Worm (Caenorhabditis elegans) whole organism, young adult: ENCODE measurements around the gene gen-1.

Experiments
- B0019.2 ChIP-seq: fragments of 200-800 bp; sonication (Bioruptor generic); conservative IDR thresholded peaks from 2 replicates; pipeline ENCODE4 v1.3.6; 2022; ENCODE audit warnings: missing genetic modification reagents, missing genetic modification characterization, missing compliant biosample characterization
- B0261.1 ChIP-seq: sonication (generic microtip); optimal IDR thresholded peaks from 2 replicates; lab custom pipeline; 2016; ENCODE audit warnings: mild to moderate bottlenecking, missing genetic modification characterization, moderate library complexity, missing compliant biosample characterization
- D2030.7 ChIP-seq: fragments of 200-800 bp; sonication (Bioruptor generic); IDR thresholded peaks from 2 replicates; pipeline ENCODE4 v1.3.6; 2022; ENCODE audit warnings: missing genetic modification reagents, missing genetic modification characterization, missing compliant biosample characterization
- F33H1.4 ChIP-seq: fragments of 200-800 bp; sonication (Bioruptor generic); IDR thresholded peaks from 2 replicates; pipeline ENCODE4 v1.3.6; 2022; ENCODE audit warnings: missing genetic modification reagents, missing genetic modification characterization, missing compliant biosample characterization
- F39B2.1 ChIP-seq: fragments of 200-800 bp; sonication (Bioruptor generic); IDR thresholded peaks from 2 replicates; pipeline ENCODE4 v1.3.6; 2022; ENCODE audit warnings: missing genetic modification reagents, missing genetic modification characterization, missing compliant biosample characterization
- F49E8.2 ChIP-seq: sonication (generic microtip); optimal IDR thresholded peaks from 3 replicates; lab custom pipeline; 2017; ENCODE audit warnings: missing genetic modification characterization, mild to moderate bottlenecking, missing compliant biosample characterization, antibody characterized with exemption, moderate library complexity; ENCODE audit not compliant: insufficient read depth
- T07F8.4 ChIP-seq: sonication (generic microtip); optimal IDR thresholded peaks from 2 replicates; lab custom pipeline; 2016; ENCODE audit warnings: mild to moderate bottlenecking, missing genetic modification characterization, moderate library complexity, missing compliant biosample characterization
- T26A5.8 ChIP-seq: sonication (generic microtip); optimal IDR thresholded peaks from 2 replicates; lab custom pipeline; 2016; ENCODE audit warnings: missing genetic modification characterization, missing compliant biosample characterization
- Y95B8A.8 ChIP-seq: fragments of 200-800 bp; sonication (Bioruptor generic); IDR thresholded peaks from 2 replicates; pipeline ENCODE4 v1.3.6; 2022; ENCODE audit warnings: missing genetic modification reagents, missing genetic modification characterization, missing compliant biosample characterization
- ama-1 ChIP-seq, 3 experiments: fragments of 150-350 bp in 1 of 3; sonication (generic microtip) in 2 of 3; optimal IDR thresholded peaks; 2 replicates each; lab custom pipeline; 2014 to 2018; ENCODE audit warnings: missing biosample characterization in 2 of 3, missing genetic modification characterization in 2 of 3, missing genetic modification reagents in 2 of 3
- aptf-2 ChIP-seq: fragments of 200-800 bp; sonication (Bioruptor generic); conservative IDR thresholded peaks from 2 replicates; pipeline ENCODE4 v1.3.6; 2022; ENCODE audit warnings: missing genetic modification reagents, missing genetic modification characterization, missing compliant biosample characterization
- atf-7 ChIP-seq: sonication (generic microtip); optimal IDR thresholded peaks from 2 replicates; lab custom pipeline; 2017; ENCODE audit warnings: mild to moderate bottlenecking, missing genetic modification characterization, missing compliant biosample characterization
- athp-1 ChIP-seq: sonication (generic microtip); optimal IDR thresholded peaks from 2 replicates; lab custom pipeline; 2017; ENCODE audit warnings: mild to moderate bottlenecking, missing genetic modification characterization, missing compliant biosample characterization
- bed-1 ChIP-seq: fragments of 200-800 bp; sonication (Bioruptor generic); IDR thresholded peaks from 2 replicates; pipeline ENCODE4 v1.3.6; 2022; ENCODE audit warnings: missing genetic modification reagents, missing genetic modification characterization, missing compliant biosample characterization
- ccch-3 ChIP-seq: fragments of 200-800 bp; sonication (Bioruptor generic); optimal IDR thresholded peaks from 2 replicates; lab custom pipeline; 2018; ENCODE audit warnings: mild to moderate bottlenecking, missing genetic modification characterization, missing compliant biosample characterization
- ceh-100 ChIP-seq: fragments of 200-800 bp; sonication (Bioruptor generic); IDR thresholded peaks from 2 replicates; pipeline ENCODE4 v1.3.6; 2022; ENCODE audit warnings: missing genetic modification reagents, missing genetic modification characterization, missing compliant biosample characterization
- ceh-40 ChIP-seq: fragments of 200-800 bp; sonication (Bioruptor generic); IDR thresholded peaks from 2 replicates; pipeline ENCODE4 v1.3.6; 2022; ENCODE audit warnings: missing genetic modification characterization, missing compliant biosample characterization
- ceh-58 ChIP-seq: fragments of 200-800 bp; sonication (Bioruptor generic); IDR thresholded peaks from 2 replicates; pipeline ENCODE4 v1.3.6; 2022; ENCODE audit warnings: missing genetic modification characterization, missing compliant biosample characterization
- chd-7 ChIP-seq: sonication (generic microtip); optimal IDR thresholded peaks from 2 replicates; lab custom pipeline; 2016; ENCODE audit warnings: mild to moderate bottlenecking, missing genetic modification characterization, moderate library complexity, missing compliant biosample characterization
- die-1 ChIP-seq: sonication (generic microtip); optimal IDR thresholded peaks from 2 replicates; lab custom pipeline; 2016; ENCODE audit warnings: missing genotype, mild to moderate bottlenecking, missing genetic modification characterization, missing compliant biosample characterization
- dox-1 ChIP-seq: fragments of 200-800 bp; sonication (Bioruptor generic); IDR thresholded peaks from 2 replicates; pipeline ENCODE4 v1.3.6; 2022; ENCODE audit warnings: missing genetic modification reagents, missing genetic modification characterization, missing compliant biosample characterization
- dpff-1 ChIP-seq: sonication (generic microtip); optimal IDR thresholded peaks from 2 replicates; lab custom pipeline; 2017; ENCODE audit warnings: mild to moderate bottlenecking, missing genetic modification characterization, missing compliant biosample characterization
- dpl-1 ChIP-seq: fragments of 150-350 bp; optimal IDR thresholded peaks from 2 replicates; lab custom pipeline; 2014; ENCODE audit warnings: missing biosample characterization, missing genetic modification reagents, missing genetic modification characterization
- fkh-3 ChIP-seq: sonication (generic microtip); optimal IDR thresholded peaks from 2 replicates; lab custom pipeline; 2016; ENCODE audit warnings: mild to moderate bottlenecking, missing genetic modification characterization, missing compliant biosample characterization
- him-1 ChIP-seq: sonication (generic microtip); optimal IDR thresholded peaks from 2 replicates; lab custom pipeline; 2016; ENCODE audit warnings: missing genotype, missing genetic modification reagents, missing genetic modification characterization, missing compliant biosample characterization
- hsf-1 ChIP-seq: fragments of 200-800 bp; sonication (Bioruptor generic); IDR thresholded peaks from 2 replicates; pipeline ENCODE4 v1.3.6; 2022; ENCODE audit warnings: missing genetic modification reagents, missing genetic modification characterization, missing compliant biosample characterization
- let-607 ChIP-seq, 2 experiments: fragments of 200-800 bp in 1 of 2; sonication (Bioruptor generic) in 1 of 2; sonication (generic microtip) in 1 of 2; optimal IDR thresholded peaks; 2 replicates each; lab custom pipeline; 2016 to 2018; ENCODE audit warnings: mild to moderate bottlenecking in 2 of 2, missing compliant biosample characterization in 2 of 2, missing genetic modification characterization in 2 of 2, moderate library complexity in 2 of 2, missing genotype in 1 of 2
- lin-26 ChIP-seq: fragments of 200-800 bp; sonication (Bioruptor generic); IDR thresholded peaks from 2 replicates; pipeline ENCODE4 v1.3.6; 2022; ENCODE audit warnings: missing genetic modification reagents, missing genetic modification characterization, missing compliant biosample characterization
- lin-54 ChIP-seq: fragments of 200-800 bp; sonication (Bioruptor generic); optimal IDR thresholded peaks from 2 replicates; lab custom pipeline; 2018; ENCODE audit warnings: mild to moderate bottlenecking, missing genetic modification characterization, missing compliant biosample characterization
- lsy-27 ChIP-seq: sonication (generic microtip); optimal IDR thresholded peaks from 2 replicates; lab custom pipeline; 2017; ENCODE audit warnings: missing genetic modification characterization, mild to moderate bottlenecking, missing compliant biosample characterization, antibody characterized with exemption, missing genotype, borderline replicate concordance; ENCODE audit not compliant: insufficient read depth
- madf-10 ChIP-seq: sonication (generic microtip); optimal IDR thresholded peaks from 2 replicates; lab custom pipeline; 2016; ENCODE audit warnings: mild to moderate bottlenecking, missing genetic modification characterization, missing compliant biosample characterization
- mel-28 ChIP-seq: sonication (generic microtip); optimal IDR thresholded peaks from 2 replicates; lab custom pipeline; 2016; ENCODE audit warnings: borderline replicate concordance, mild to moderate bottlenecking, missing genetic modification characterization, missing compliant biosample characterization
- mxl-1 ChIP-seq: sonication (generic microtip); optimal IDR thresholded peaks from 2 replicates; lab custom pipeline; 2016; ENCODE audit warnings: missing genetic modification characterization, missing compliant biosample characterization
- nfyb-1 ChIP-seq: fragments of 200-800 bp; sonication (Bioruptor generic); IDR thresholded peaks from 2 replicates; pipeline ENCODE4 v1.3.6; 2022; ENCODE audit warnings: missing genetic modification reagents, missing genetic modification characterization, missing compliant biosample characterization
- pha-4 ChIP-seq: fragments of 150-350 bp; sonication (generic microtip); optimal IDR thresholded peaks from 2 replicates; lab custom pipeline; 2014; ENCODE audit warnings: missing biosample characterization, missing genetic modification reagents, missing genetic modification characterization
- rec-8 ChIP-seq, 2 experiments: sonication (generic microtip); optimal IDR thresholded peaks; 2 replicates each; lab custom pipeline; 2016; ENCODE audit warnings: mild to moderate bottlenecking in 2 of 2, missing genetic modification characterization in 2 of 2, missing genetic modification reagents in 2 of 2, missing genotype in 2 of 2, missing biosample characterization in 1 of 2, missing compliant biosample characterization in 1 of 2, moderate library complexity in 1 of 2
- repo-1 ChIP-seq: sonication (generic microtip); optimal IDR thresholded peaks from 2 replicates; lab custom pipeline; 2017; ENCODE audit warnings: mild to moderate bottlenecking, missing genetic modification characterization, missing compliant biosample characterization
- rpc-1 ChIP-seq, 2 experiments: fragments of 150-350 bp in 1 of 2; sonication (generic microtip) in 1 of 2; optimal IDR thresholded peaks; 2 replicates each; lab custom pipeline; 2014 to 2018; ENCODE audit warnings: missing biosample characterization in 1 of 2, missing genetic modification characterization in 1 of 2, missing genetic modification reagents in 1 of 2, missing genotype in 1 of 2
- sdz-38 ChIP-seq: sonication (generic microtip); optimal IDR thresholded peaks from 2 replicates; lab custom pipeline; 2016; ENCODE audit warnings: missing genotype, missing genetic modification characterization, missing compliant biosample characterization
- snpc-4 ChIP-seq, 5 experiments: fragments of 150-350 bp in 1 of 5; sonication (generic microtip) in 4 of 5; optimal IDR thresholded peaks; 2 replicates each; lab custom pipeline; 2014 to 2018; ENCODE audit warnings: missing genetic modification characterization in 5 of 5, missing biosample characterization in 3 of 5, antibody characterized with exemption in 2 of 5, mild to moderate bottlenecking in 2 of 5, missing compliant biosample characterization in 2 of 5, missing genotype in 2 of 5, moderate library complexity in 2 of 5, missing genetic modification reagents in 1 of 5
- tlf-1 ChIP-seq: fragments of 200-800 bp; sonication (Bioruptor generic); optimal IDR thresholded peaks from 2 replicates; lab custom pipeline; 2018; ENCODE audit warnings: mild to moderate bottlenecking, missing genetic modification characterization, missing compliant biosample characterization
- unc-62 ChIP-seq: fragments of 150-350 bp; optimal IDR thresholded peaks from 2 replicates; lab custom pipeline; 2014; ENCODE audit warnings: missing biosample characterization, missing genetic modification reagents, missing genetic modification characterization
- ztf-18 ChIP-seq: sonication (generic microtip); optimal IDR thresholded peaks from 2 replicates; lab custom pipeline; 2016; ENCODE audit warnings: missing genotype, mild to moderate bottlenecking, missing genetic modification characterization, missing compliant biosample characterization
- ztf-25 ChIP-seq: fragments of 200-800 bp; sonication (Bioruptor generic); IDR thresholded peaks from 2 replicates; pipeline ENCODE4 v1.3.6; 2022; ENCODE audit warnings: missing genetic modification reagents, missing genetic modification characterization, missing compliant biosample characterization
- ztf-26 ChIP-seq: sonication (generic microtip); optimal IDR thresholded peaks from 2 replicates; lab custom pipeline; 2017; ENCODE audit warnings: missing genetic modification characterization, missing compliant biosample characterization
- ztf-28 ChIP-seq: fragments of 200-800 bp; sonication (Bioruptor generic); IDR thresholded peaks from 2 replicates; pipeline ENCODE4 v1.3.6; 2022; ENCODE audit warnings: missing genetic modification reagents, missing genetic modification characterization, missing compliant biosample characterization

Gene gen-1

ce11 chrIII:6206161-6206853, 41.7 kb downstream of the gen-1 start, which contains the start of the genes sna-3 and rps-3 (continued):
- TF ChIP-seq T26A5.8 (tag; lab: Kevin White, UChicago): no peak
- TF ChIP-seq lsy-27: no peak
- no peak for TF ChIP-seq rpc-1 (optimal IDR thresholded peaks at IDR 0.05; lab: Kevin White, UChicago)
- TF ChIP-seq rpc-1 (tag; optimal IDR thresholded peaks at IDR 0.05; lab: Kevin White, UChicago): no peak
- no peak for TF ChIP-seq ccch-3
- TF ChIP-seq pha-4 (tag; lab: Kevin White, UChicago): no peak
- no peak for TF ChIP-seq T07F8.4
- TF ChIP-seq ztf-25 (GFP tag; lab: Robert Waterston, UW): no peak
- TF ChIP-seq lin-54 (GFP tag; lab: Kevin White, UChicago): peak; percentile 67
- TF ChIP-seq dox-1 (GFP tag; lab: Robert Waterston, UW): 0 out of 2 replicates have a peak, but pooled peaks have one; percentile 18
- TF ChIP-seq D2030.7: peak; percentile 72
- peak in 1 of 2 experiments; percentile 36 for TF ChIP-seq let-607 (tag; optimal IDR thresholded peaks at IDR 0.05; lab: Kevin White, UChicago)
- TF ChIP-seq ama-1 (optimal IDR thresholded peaks at IDR 0.05; lab: Kevin White, UChicago): no peak
- no peak for TF ChIP-seq ama-1 (GFP tag; optimal IDR thresholded peaks at IDR 0.05; lab: Kevin White, UChicago)
- no peak for TF ChIP-seq aptf-2 (GFP tag; lab: Robert Waterston, UW)
- no peak for TF ChIP-seq sdz-38
- TF ChIP-seq fkh-3 (tag; lab: Kevin White, UChicago): no peak
- TF ChIP-seq madf-10: no peak
- no peak for TF ChIP-seq dpff-1 (tag; lab: Kevin White, UChicago)
- TF ChIP-seq atf-7: no peak
- TF ChIP-seq nfyb-1 (GFP tag; lab: Robert Waterston, UW): 0 out of 2 replicates have a peak, but pooled peaks have one; percentile 53
- TF ChIP-seq lin-26: no peak
- TF ChIP-seq repo-1 (tag; lab: Kevin White, UChicago): no peak
- TF ChIP-seq ztf-28 (GFP tag; lab: Robert Waterston, UW): no peak
- TF ChIP-seq Y95B8A.8: 0 out of 2 replicates have a peak, but pooled peaks have one; percentile 42
- peak; percentile 14 for TF ChIP-seq unc-62 (GFP tag; lab: Kevin White, UChicago)
- TF ChIP-seq hsf-1 (GFP tag; lab: Robert Waterston, UW): peak; percentile 58; the same call in 1 of the 2 replicates
- no peak for TF ChIP-seq ceh-100 (GFP tag; lab: Robert Waterston, UW)
- TF ChIP-seq B0261.1: no peak
- no peak for TF ChIP-seq B0019.2 (GFP tag; lab: Robert Waterston, UW)
- no peak for TF ChIP-seq ceh-58 (GFP tag; lab: Robert Waterston, UW)
- TF ChIP-seq ztf-18: peak; percentile 83
- no peak for TF ChIP-seq athp-1 (tag; lab: Kevin White, UChicago)
- no peak for TF ChIP-seq ceh-40 (GFP tag; lab: Robert Waterston, UW)
- peak; percentile 93 for TF ChIP-seq F33H1.4
- no peak for TF ChIP-seq him-1 (tag; lab: Kevin White, UChicago)
- peak; percentile 31 for TF ChIP-seq tlf-1 (GFP tag; lab: Kevin White, UChicago)
- TF ChIP-seq F49E8.2: peak; percentile 69
- TF ChIP-seq ztf-26: no peak
- no peak for TF ChIP-seq die-1
- TF ChIP-seq mxl-1 (tag; lab: Kevin White, UChicago): no peak
- peak; percentile 10 for TF ChIP-seq snpc-4 (GFP tag; optimal IDR thresholded peaks at IDR 0.05; lab: Kevin White, UChicago)
- TF ChIP-seq snpc-4 (tag; optimal IDR thresholded peaks at IDR 0.05; lab: Kevin White, UChicago): peak; percentile 26 to 69 (median 42)
- TF ChIP-seq rec-8 (tag; optimal IDR thresholded peaks at IDR 0.05; lab: Kevin White, UChicago): no peak
- no peak for TF ChIP-seq bed-1 (GFP tag; lab: Robert Waterston, UW)
- no peak for TF ChIP-seq mel-28 (tag; lab: Kevin White, UChicago)
- no peak for TF ChIP-seq F39B2.1 (GFP tag; lab: Robert Waterston, UW)
- TF ChIP-seq dpl-1: peak; percentile 29
- no peak for TF ChIP-seq chd-7 (tag; lab: Kevin White, UChicago)
